Worm (Caenorhabditis elegans) whole organism, L2 larva: ENCODE results near the gene C15H9.4.

Experiments used
- blmp-1 ChIP-seq: sonication (generic microtip); optimal IDR thresholded peaks from 2 replicates; lab custom pipeline; 2017; ENCODE audit warnings: missing genetic modification characterization, mild to moderate bottlenecking, missing compliant biosample characterization, antibody characterized with exemption, moderate library complexity; ENCODE audit not compliant: insufficient read depth
- ceh-82 ChIP-seq: fragments of 150-350 bp; optimal IDR thresholded peaks from 2 replicates; lab custom pipeline; 2014; ENCODE audit warnings: missing biosample characterization, missing genetic modification characterization
- egl-27 ChIP-seq: sonication (generic microtip); optimal IDR thresholded peaks from 3 replicates; lab custom pipeline; 2017; ENCODE audit warnings: missing biosample characterization, missing genetic modification reagents, missing genetic modification characterization
- gmeb-1 ChIP-seq: fragments of 150-350 bp; optimal IDR thresholded peaks from 2 replicates; lab custom pipeline; 2014; ENCODE audit warnings: missing biosample characterization, missing genetic modification characterization
- lin-39 ChIP-seq: fragments of 150-350 bp; optimal IDR thresholded peaks from 2 replicates; lab custom pipeline; 2014; ENCODE audit warnings: missing biosample characterization, missing genetic modification reagents, missing genetic modification characterization
- nhr-11 ChIP-seq: fragments of 150-350 bp; optimal IDR thresholded peaks from 2 replicates; lab custom pipeline; 2014; ENCODE audit warnings: missing biosample characterization, missing genetic modification characterization
- nhr-129 ChIP-seq: fragments of 150-350 bp; optimal IDR thresholded peaks from 2 replicates; lab custom pipeline; 2014; ENCODE audit warnings: missing biosample characterization, missing genetic modification characterization
- nhr-25 ChIP-seq: fragments of 150-350 bp; sonication (generic microtip); optimal IDR thresholded peaks from 3 replicates; lab custom pipeline; 2014; ENCODE audit warnings: missing biosample characterization, missing genetic modification characterization
- sma-3 ChIP-seq: sonication (generic microtip); optimal IDR thresholded peaks from 2 replicates; lab custom pipeline; 2016; ENCODE audit warnings: missing genetic modification reagents, missing genetic modification characterization, missing compliant biosample characterization
- unc-55 ChIP-seq: fragments of 150-350 bp; sonication (generic microtip); optimal IDR thresholded peaks from 3 replicates; lab custom pipeline; 2014; ENCODE audit warnings: missing biosample characterization, missing genetic modification reagents, missing genetic modification characterization
- ztf-1 ChIP-seq: fragments of 200-800 bp; sonication (Bioruptor generic); conservative IDR thresholded peaks from 2 replicates; pipeline ENCODE4 v1.3.6; 2022; ENCODE audit warnings: missing genetic modification characterization, missing compliant biosample characterization
- ztf-11 ChIP-seq: sonication (generic microtip); optimal IDR thresholded peaks from 2 replicates; lab custom pipeline; 2017; ENCODE audit warnings: missing biosample characterization, missing genetic modification characterization

ce11 chrX:6090779-6091178 is 6.7 kb upstream of the C15H9.4 start:
- TF ChIP-seq blmp-1 (no peak), nhr-11 (tag; lab: Kevin White, UChicago) (no peak), sma-3 (GFP tag; lab: Kevin White, UChicago) (no peak), egl-27 (tag; lab: Kevin White, UChicago) (no peak), gmeb-1 (tag; lab: Kevin White, UChicago) (no peak), nhr-25 (tag; lab: Kevin White, UChicago) (no peak), unc-55 (GFP tag; lab: Kevin White, UChicago) (no peak), ztf-1 (GFP tag; lab: Robert Waterston, UW) (no peak), ztf-11 (tag; lab: Kevin White, UChicago) (no peak), lin-39 (tag; lab: Kevin White, UChicago) (no peak), ceh-82 (no peak), nhr-129 (tag; lab: Kevin White, UChicago) (no peak)
